Worm (Caenorhabditis elegans): ENCODE results near the gene srh-102.

ce11 chrV:17198926-17199325 lies 33.6 kb upstream of the srh-102 start, which contains the start of gene srz-96:
- TF ChIP-seq snpc-4 (tag; optimal IDR thresholded peaks at IDR 0.05) = no peak
- TF ChIP-seq jun-1 (tag; optimal IDR thresholded peaks at IDR 0.05) = no peak

All from whole organism, L3 larva.